Fruit fly (Drosophila melanogaster) whole organism, wandering third instar larva: ENCODE measurements around the gene Cpr67Fb.

Source experiments
- GATAd ChIP-seq: sonication (Bioruptor generic); optimal IDR thresholded peaks from 2 replicates; lab custom pipeline; 2016; ENCODE audit warnings: missing biosample characterization, missing genetic modification characterization
- Jra ChIP-seq: sonication (Bioruptor generic); optimal IDR thresholded peaks from 2 replicates; lab custom pipeline; 2016; ENCODE audit warnings: missing biosample characterization, missing genetic modification characterization
- Rel ChIP-seq, 2 experiments: fragments of 200-800 bp; sonication (Bioruptor generic) in 1 of 2; optimal IDR thresholded peaks; 2 replicates in 1 of 2; 3 replicates in 1 of 2; lab custom pipeline; 2016 to 2019; ENCODE audit warnings: mild to moderate bottlenecking in 2 of 2, missing biosample characterization in 2 of 2, missing genetic modification characterization in 2 of 2, moderate library complexity in 1 of 2
- sage ChIP-seq: fragments of 200-800 bp; sonication (Bioruptor generic); optimal IDR thresholded peaks from 2 replicates; lab custom pipeline; 2016; ENCODE audit warnings: missing biosample characterization, mild to moderate bottlenecking, missing genetic modification characterization

DNA sequence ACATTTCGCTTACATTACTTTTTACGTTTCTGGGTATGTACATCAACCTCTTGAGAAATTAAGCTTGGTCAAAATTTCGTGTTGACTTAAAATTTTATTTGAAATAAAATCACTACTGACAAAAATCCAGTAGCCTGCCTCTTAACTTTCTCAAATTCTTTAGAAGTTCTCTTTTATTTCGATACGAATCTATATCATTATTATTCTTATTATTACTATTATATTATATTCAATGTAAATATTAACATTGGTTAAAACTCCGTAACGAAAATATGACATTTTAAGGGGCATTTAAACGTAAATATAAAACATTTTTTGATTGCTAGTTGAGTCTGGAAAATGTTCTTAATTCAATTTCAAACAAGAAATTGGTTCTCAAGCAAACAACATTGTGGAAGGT lies 7.6 kb upstream of the Cpr67Fb start, which contains the start of gene OXA1L:
- TF ChIP-seq GATAd, result no peak
- TF ChIP-seq Jra (GFP tag; lab: Kevin White, UChicago), result no peak
- TF ChIP-seq sage (GFP tag; lab: Kevin White, UChicago), result no peak
- no peak for TF ChIP-seq Rel (GFP tag; optimal IDR thresholded peaks at IDR 0.05; lab: Kevin White, UChicago)
- no peak for TF ChIP-seq Rel (tag; optimal IDR thresholded peaks at IDR 0.05; lab: Kevin White, UChicago)
